Fruit fly (Drosophila melanogaster) whole organism, pupa: ENCODE data around the gene CrzR.

ENCODE experiments used
- CG10348 ChIP-seq: fragments of 200-800 bp; sonication (Bioruptor generic); IDR thresholded peaks from 2 replicates; pipeline ENCODE4 v1.3.6; 2022; ENCODE audit warnings: missing biosample characterization, missing genetic modification characterization
- CG12605 ChIP-seq: fragments of 200-800 bp; sonication (Bioruptor generic); IDR thresholded peaks from 2 replicates; pipeline ENCODE4 v1.3.6; 2022; ENCODE audit warnings: missing biosample characterization, missing genetic modification characterization
- CG13204 ChIP-seq: fragments of 200-800 bp; sonication (Bioruptor generic); optimal IDR thresholded peaks from 2 replicates; lab custom pipeline; 2018; ENCODE audit warnings: missing biosample characterization, mild to moderate bottlenecking, missing genetic modification characterization, moderate library complexity
- CG14655 ChIP-seq: fragments of 200-800 bp; sonication (Bioruptor generic); optimal IDR thresholded peaks from 3 replicates; lab custom pipeline; 2017; ENCODE audit warnings: mild to moderate bottlenecking, missing biosample characterization, missing genetic modification reagents, missing genetic modification characterization
- CG15710 ChIP-seq: fragments of 200-800 bp; sonication (Bioruptor generic); optimal IDR thresholded peaks from 2 replicates; lab custom pipeline; 2018; ENCODE audit warnings: missing biosample characterization, mild to moderate bottlenecking, missing genetic modification characterization, moderate library complexity
- CG17806 ChIP-seq: fragments of 200-800 bp; sonication (Bioruptor generic); optimal IDR thresholded peaks from 2 replicates; lab custom pipeline; 2018; ENCODE audit warnings: missing biosample characterization, mild to moderate bottlenecking, missing genetic modification characterization, moderate library complexity
- CG32121 ChIP-seq: fragments of 200-800 bp; sonication (Bioruptor generic); IDR thresholded peaks from 2 replicates; pipeline ENCODE4 v1.3.6; 2022; ENCODE audit warnings: missing biosample characterization, missing genetic modification characterization
- CG34367 ChIP-seq: fragments of 200-800 bp; sonication (Bioruptor generic); optimal IDR thresholded peaks from 2 replicates; lab custom pipeline; 2018; ENCODE audit warnings: missing biosample characterization, mild to moderate bottlenecking, missing genetic modification characterization
- CG4496 ChIP-seq: fragments of 200-800 bp; sonication (Bioruptor generic); IDR thresholded peaks from 3 replicates; pipeline ENCODE4 v1.3.6; 2022; ENCODE audit warnings: missing biosample characterization, missing genetic modification characterization
- CG8159 ChIP-seq: fragments of 200-800 bp; sonication (Bioruptor generic); optimal IDR thresholded peaks from 3 replicates; lab custom pipeline; 2018; ENCODE audit warnings: missing biosample characterization, mild to moderate bottlenecking, missing genetic modification characterization, moderate library complexity
- CG8301 ChIP-seq: fragments of 200-800 bp; sonication (Bioruptor generic); optimal IDR thresholded peaks from 2 replicates; lab custom pipeline; 2018; ENCODE audit warnings: missing biosample characterization, mild to moderate bottlenecking, missing genetic modification characterization
- CG9948 ChIP-seq: fragments of 200-800 bp; sonication (Bioruptor generic); optimal IDR thresholded peaks from 2 replicates; lab custom pipeline; 2018; ENCODE audit warnings: missing biosample characterization, mild to moderate bottlenecking, missing genetic modification characterization, moderate library complexity
- D1 ChIP-seq: fragments of 200-800 bp; sonication (Bioruptor generic); optimal IDR thresholded peaks from 2 replicates; lab custom pipeline; 2018; ENCODE audit warnings: missing biosample characterization, mild to moderate bottlenecking, missing genetic modification characterization, moderate library complexity
- EcR ChIP-seq: fragments of 200-800 bp; sonication (Bioruptor generic); optimal IDR thresholded peaks from 3 replicates; lab custom pipeline; 2019; ENCODE audit warnings: missing biosample characterization, missing genetic modification characterization, mild to moderate bottlenecking, moderate library complexity, missing genetic modification reagents
- Ets98B ChIP-seq: fragments of 200-800 bp; sonication (Bioruptor generic); IDR thresholded peaks from 2 replicates; pipeline ENCODE4 v1.3.6; 2022; ENCODE audit warnings: missing biosample characterization, missing genetic modification characterization
- Pif1A ChIP-seq: fragments of 200-800 bp; sonication (Bioruptor generic); optimal IDR thresholded peaks from 3 replicates; lab custom pipeline; 2016; ENCODE audit warnings: missing biosample characterization, missing genetic modification characterization
- Pif1B ChIP-seq: fragments of 200-800 bp; sonication (Bioruptor generic); optimal IDR thresholded peaks from 3 replicates; lab custom pipeline; 2016; ENCODE audit warnings: missing biosample characterization, missing genetic modification characterization
- Snoo ChIP-seq: fragments of 200-800 bp; sonication (Bioruptor generic); optimal IDR thresholded peaks from 3 replicates; lab custom pipeline; 2017; ENCODE audit warnings: missing biosample characterization, mild to moderate bottlenecking, missing genetic modification characterization, inconsistent platforms
- gl ChIP-seq: fragments of 200-800 bp; sonication (Bioruptor generic); optimal IDR thresholded peaks from 2 replicates; lab custom pipeline; 2018; ENCODE audit warnings: missing biosample characterization, mild to moderate bottlenecking, missing genetic modification characterization
- rn ChIP-seq: fragments of 200-800 bp; sonication (Bioruptor generic); IDR thresholded peaks from 2 replicates; pipeline ENCODE4 v1.3.6; 2022; ENCODE audit warnings: missing biosample characterization, missing genetic modification characterization

CrzR gene

DNA sequence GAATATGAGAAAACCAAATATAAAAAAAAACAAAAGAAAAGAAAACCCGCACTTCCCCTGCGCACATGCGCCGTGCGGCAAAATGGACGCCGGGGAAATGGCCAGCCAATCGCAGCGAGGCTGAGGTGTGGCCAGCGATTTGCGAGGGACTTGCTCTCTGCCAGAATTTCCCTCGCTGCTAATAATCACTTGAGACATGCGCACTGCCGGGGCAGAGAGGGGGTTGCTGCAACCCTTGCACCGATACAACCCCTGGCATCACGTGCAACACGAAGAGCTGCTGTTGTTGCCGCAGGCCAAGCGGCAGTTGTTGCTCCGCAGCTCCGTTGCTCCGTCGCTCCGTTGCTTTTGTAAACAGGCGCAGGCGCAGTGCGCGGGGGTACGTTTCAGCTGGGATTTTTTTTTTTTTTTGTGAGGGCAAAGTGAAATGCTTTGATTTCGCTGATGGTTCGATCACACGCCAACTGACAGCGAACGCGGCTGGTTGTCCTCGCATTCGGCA, 22.5 kb downstream of the CrzR start, which contains the start of gene Lmx1a:
TSS of gene Lmx1a (plus strand) at position 452 of the 502 bp plus-strand sequence.
- TF ChIP-seq CG4496 (GFP tag; lab: Robert Waterston, UW) (no peak), CG32121 (GFP tag; lab: Robert Waterston, UW) (no peak), CG8159 (tag; lab: Kevin White, UChicago) (no peak), rn (GFP tag; lab: Robert Waterston, UW) (no peak), Pif1A (no peak), CG34367 (tag; lab: Kevin White, UChicago) (no peak), CG12605 (GFP tag; lab: Robert Waterston, UW) (no peak), CG17806 (no peak), CG9948 (no peak), gl (no peak), CG13204 (no peak), D1 (tag; lab: Kevin White, UChicago) (no peak), Pif1B (GFP tag; lab: Kevin White, UChicago) (no peak), Snoo (tag; lab: Kevin White, UChicago) (no peak)
- TF ChIP-seq, all 21 proteins: peak for 0

DNA sequence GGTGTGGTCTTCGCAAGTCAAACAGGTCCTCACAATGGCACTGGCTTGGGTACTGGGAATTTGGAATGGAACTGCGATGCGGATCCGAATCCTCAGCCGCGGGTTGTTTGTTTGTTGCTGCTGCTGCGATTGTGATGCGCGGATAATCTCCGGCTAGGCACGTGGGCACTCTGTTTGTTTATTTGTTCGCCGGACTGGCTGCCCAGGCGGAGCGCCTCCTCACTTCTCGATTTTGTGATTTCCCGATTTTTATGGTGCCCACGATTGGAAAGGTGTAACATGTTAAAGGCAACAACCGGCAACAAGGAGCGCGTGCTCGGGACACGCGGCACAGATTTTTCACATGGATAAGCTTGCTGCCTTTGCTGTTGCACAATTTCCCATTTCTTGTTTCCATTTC, 31.6 kb downstream of the CrzR start:
- TF ChIP-seq CG9948 (no peak), CG10348 (GFP tag; lab: Robert Waterston, UW) (no peak), Ets98B (GFP tag; lab: Robert Waterston, UW) (no peak), CG13204 (no peak), CG14655 (GFP tag; lab: Kevin White, UChicago) (no peak), CG4496 (GFP tag; lab: Robert Waterston, UW) (no peak), CG15710 (tag; lab: Kevin White, UChicago) (no peak), D1 (tag; lab: Kevin White, UChicago) (no peak), CG8159 (tag; lab: Kevin White, UChicago) (no peak), CG8301 (tag; lab: Kevin White, UChicago) (no peak), Snoo (tag; lab: Kevin White, UChicago) (no peak), rn (GFP tag; lab: Robert Waterston, UW) (no peak), CG34367 (tag; lab: Kevin White, UChicago) (no peak), Pif1A (no peak), EcR (GFP tag; lab: Kevin White, UChicago) (no peak), CG32121 (GFP tag; lab: Robert Waterston, UW) (no peak), CG17806 (no peak)

DNA sequence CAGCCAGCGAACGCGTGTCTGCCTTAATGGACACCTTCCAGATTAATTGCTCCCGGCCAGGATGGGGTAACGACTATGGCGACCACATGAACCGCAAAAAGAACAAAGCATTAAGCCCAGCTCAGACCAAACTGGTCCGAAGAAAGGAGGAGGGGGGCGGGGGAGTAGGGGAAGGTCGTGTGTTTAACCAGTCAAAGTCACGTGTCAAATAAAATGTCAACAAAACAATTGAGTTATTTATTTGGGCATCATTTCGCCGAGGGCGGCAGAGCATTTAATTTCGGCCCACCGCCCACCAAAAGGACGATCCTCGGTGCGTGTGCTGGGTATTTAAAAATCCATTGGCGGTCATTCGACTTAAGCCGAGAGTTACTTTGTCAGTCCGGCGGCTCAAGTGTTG, 38.1 kb downstream of the CrzR start:
- TF ChIP-seq Ets98B (GFP tag; lab: Robert Waterston, UW) (no peak), CG13204 (no peak), gl (no peak), CG32121 (GFP tag; lab: Robert Waterston, UW) (no peak), CG15710 (tag; lab: Kevin White, UChicago) (no peak), CG34367 (tag; lab: Kevin White, UChicago) (no peak), CG8159 (tag; lab: Kevin White, UChicago) (no peak), Snoo (tag; lab: Kevin White, UChicago) (no peak), CG12605 (GFP tag; lab: Robert Waterston, UW) (no peak), CG14655 (GFP tag; lab: Kevin White, UChicago) (no peak), CG17806 (no peak), Pif1A (no peak), CG9948 (no peak), CG8301 (tag; lab: Kevin White, UChicago) (no peak), D1 (tag; lab: Kevin White, UChicago) (no peak)
- TF ChIP-seq, all 21 proteins: peak for 0

DNA sequence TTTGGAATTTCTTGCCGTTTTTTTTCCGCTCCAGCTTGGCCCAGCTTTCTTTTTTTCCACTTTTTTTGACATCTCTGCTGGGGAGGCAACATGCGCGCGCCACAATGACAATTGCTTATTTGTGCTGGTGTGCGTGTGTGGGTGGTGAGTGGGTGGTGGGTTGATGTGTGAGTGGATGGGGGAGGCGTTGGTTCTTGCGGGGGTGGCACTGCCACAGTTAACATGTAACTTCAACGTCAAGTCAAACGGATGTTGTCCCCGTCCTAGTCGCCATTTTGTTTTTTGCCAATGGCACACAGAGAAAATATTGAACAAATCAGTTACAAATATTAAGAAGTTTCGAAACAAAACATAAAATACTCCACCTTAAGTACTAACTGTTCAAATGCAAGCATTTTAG, 40.8 kb downstream of the CrzR start, which contains the start of gene CG44355:
TSS of gene CG44355 (plus strand) at position 301 of the 400 bp plus-strand sequence.
- TF ChIP-seq CG8301 (tag; lab: Kevin White, UChicago), result no peak
- no peak for TF ChIP-seq EcR (GFP tag; lab: Kevin White, UChicago)
- TF ChIP-seq rn (GFP tag; lab: Robert Waterston, UW), result no peak

DNA sequence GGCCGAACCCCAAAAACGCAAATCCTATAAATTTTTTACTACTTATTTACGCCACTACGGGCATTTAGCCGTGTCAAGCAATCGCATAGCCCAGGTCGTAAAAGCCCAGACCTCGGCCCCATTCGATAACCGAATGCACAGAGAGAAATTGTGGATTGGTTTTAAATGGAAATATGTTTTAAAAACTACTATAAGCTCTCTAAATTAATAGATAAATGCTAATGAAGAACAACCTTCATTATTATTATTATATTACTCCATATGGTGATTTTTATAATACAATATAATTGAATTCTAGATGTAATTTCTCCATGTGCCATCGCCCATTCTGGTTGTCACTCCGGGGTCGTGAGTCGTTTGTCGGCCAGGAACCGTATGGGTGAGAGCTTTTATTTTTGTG, 45.4 kb downstream of the CrzR start:
- TF ChIP-seq Ets98B (GFP tag; lab: Robert Waterston, UW), result no peak
- no peak for TF ChIP-seq CG8159 (tag; lab: Kevin White, UChicago)
- no peak for TF ChIP-seq EcR (GFP tag; lab: Kevin White, UChicago)
- no peak for TF ChIP-seq CG34367 (tag; lab: Kevin White, UChicago)
- no peak for TF ChIP-seq D1 (tag; lab: Kevin White, UChicago)
- TF ChIP-seq CG8301 (tag; lab: Kevin White, UChicago), result no peak
- no peak for TF ChIP-seq CG10348 (GFP tag; lab: Robert Waterston, UW)
- TF ChIP-seq CG12605 (GFP tag; lab: Robert Waterston, UW), result no peak
- no peak for TF ChIP-seq Pif1A
- TF ChIP-seq Snoo (tag; lab: Kevin White, UChicago), result no peak
- no peak for TF ChIP-seq CG32121 (GFP tag; lab: Robert Waterston, UW)
- TF ChIP-seq rn (GFP tag; lab: Robert Waterston, UW), result no peak
- TF ChIP-seq, all 21 proteins: peak for 0

dm6 chr3L:12298092-12298491, 53.3 kb downstream of the CrzR start:
- no peak for TF ChIP-seq EcR (GFP tag; lab: Kevin White, UChicago)
- no peak for TF ChIP-seq CG34367 (tag; lab: Kevin White, UChicago)
- no peak for TF ChIP-seq CG32121 (GFP tag; lab: Robert Waterston, UW)
- no peak for TF ChIP-seq CG8301 (tag; lab: Kevin White, UChicago)
- no peak for TF ChIP-seq CG8159 (tag; lab: Kevin White, UChicago)
- TF ChIP-seq Pif1A, result no peak
- no peak for TF ChIP-seq CG13204
- no peak for TF ChIP-seq D1 (tag; lab: Kevin White, UChicago)
- TF ChIP-seq Pif1B (GFP tag; lab: Kevin White, UChicago), result no peak
- TF ChIP-seq CG15710 (tag; lab: Kevin White, UChicago), result no peak
- TF ChIP-seq CG9948, result no peak
- no peak for TF ChIP-seq Snoo (tag; lab: Kevin White, UChicago)
- TF ChIP-seq CG17806, result no peak
- TF ChIP-seq gl, result no peak
- no peak for TF ChIP-seq rn (GFP tag; lab: Robert Waterston, UW)
- no peak for TF ChIP-seq CG10348 (GFP tag; lab: Robert Waterston, UW)
